Worm (Caenorhabditis elegans) whole organism, L4 larva: ENCODE results near the gene viro-2.

Experiments used
- ama-1 ChIP-seq: fragments of 150-350 bp; optimal IDR thresholded peaks from 2 replicates; lab custom pipeline; 2014; ENCODE audit warnings: inconsistent platforms, mixed read lengths
- daf-12 ChIP-seq: fragments of 150-350 bp; optimal IDR thresholded peaks from 2 replicates; lab custom pipeline; 2014; ENCODE audit warnings: missing biosample characterization, missing genetic modification reagents, missing genetic modification characterization
- mep-1 ChIP-seq: fragments of 150-350 bp; sonication (generic microtip); optimal IDR thresholded peaks from 3 replicates; lab custom pipeline; 2014; ENCODE audit warnings: missing biosample characterization, missing genetic modification characterization
- nhr-11 ChIP-seq: fragments of 150-350 bp; optimal IDR thresholded peaks from 2 replicates; lab custom pipeline; 2014; ENCODE audit warnings: missing biosample characterization, missing genetic modification characterization
- nhr-237 ChIP-seq: sonication (generic microtip); optimal IDR thresholded peaks from 2 replicates; lab custom pipeline; 2017; ENCODE audit warnings: missing biosample characterization, missing genetic modification characterization
- nhr-28 ChIP-seq: fragments of 150-350 bp; optimal IDR thresholded peaks from 2 replicates; lab custom pipeline; 2014; ENCODE audit warnings: missing biosample characterization, missing genetic modification characterization
- nhr-6 ChIP-seq: fragments of 150-350 bp; optimal IDR thresholded peaks from 2 replicates; lab custom pipeline; 2014; ENCODE audit warnings: missing biosample characterization, missing genetic modification characterization

- no peak for TF ChIP-seq daf-12
- no peak for TF ChIP-seq mep-1 (tag; lab: Kevin White, UChicago)
- TF ChIP-seq ama-1 (lab: Kevin White, UChicago): no peak
- no peak for TF ChIP-seq nhr-237
- no peak for TF ChIP-seq nhr-6 (tag; lab: Kevin White, UChicago)
- no peak for TF ChIP-seq nhr-28
- TF ChIP-seq nhr-11 (tag; lab: Kevin White, UChicago): no peak
Observed at ce11 chrIII:7124364-7124763, 4.3 kb upstream of the viro-2 start, which contains the start of gene B0280.2.
